Worm (Caenorhabditis elegans): Measurements from ENCODE around the gene C55A6.3.

ce11 chrV:11470210-11470713, 43.1 kb downstream of the C55A6.3 start, which contains the start of gene aat-6:
- TF ChIP-seq mls-2 (tag; optimal IDR thresholded peaks at IDR 0.05) (no peak), elt-3 (tag; optimal IDR thresholded peaks at IDR 0.05) (no peak), snpc-4 (tag; optimal IDR thresholded peaks at IDR 0.05) (no peak), lsy-2 (tag; optimal IDR thresholded peaks at IDR 0.05) (no peak), ztf-11 (tag; optimal IDR thresholded peaks at IDR 0.05) (no peak), nhr-12 (tag; optimal IDR thresholded peaks at IDR 0.05) (no peak), pha-4 (tag; optimal IDR thresholded peaks at IDR 0.05) (no peak), ces-1 (GFP tag; optimal IDR thresholded peaks at IDR 0.05) (no peak), blmp-1 (tag; optimal IDR thresholded peaks at IDR 0.05) (no peak), mab-5 (tag; optimal IDR thresholded peaks at IDR 0.05) (no peak), nhr-237 (tag; optimal IDR thresholded peaks at IDR 0.05) (no peak), ceh-83 (GFP tag; optimal IDR thresholded peaks at IDR 0.05) (no peak), mep-1 (tag; optimal IDR thresholded peaks at IDR 0.05) (no peak), unc-62 (GFP tag; optimal IDR thresholded peaks at IDR 0.05) (no peak)

Measured in whole organism, mixed stage, embryonic.